Worm (Caenorhabditis elegans): ENCODE data around the gene disl-2.

DNA sequence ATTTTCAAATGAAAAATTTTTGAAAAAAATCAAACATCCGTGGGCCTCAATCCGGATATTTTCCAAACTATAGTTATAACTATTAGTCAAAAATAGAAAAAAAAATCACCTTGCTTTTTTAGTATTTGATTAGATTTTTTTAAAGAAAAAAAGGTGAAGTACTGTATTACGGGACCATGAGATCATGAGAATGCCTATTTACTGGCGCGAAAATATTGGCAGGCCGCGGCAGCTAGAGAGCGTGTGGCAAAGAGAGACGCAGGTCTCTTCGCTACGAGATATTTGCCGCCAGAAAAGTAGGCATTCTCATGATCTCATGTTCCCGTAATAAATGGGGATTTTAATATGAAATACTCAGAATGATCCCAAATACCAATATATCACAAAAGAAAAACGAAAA is 38.0 kb upstream of the disl-2 start:
- TF ChIP-seq lsy-2 (tag; optimal IDR thresholded peaks at IDR 0.05) (no peak), zip-2 (tag; optimal IDR thresholded peaks at IDR 0.05) (no peak), lin-15B (tag; optimal IDR thresholded peaks at IDR 0.05) (no peak), lin-1 (GFP tag; IDR thresholded peaks at IDR 0.05) (no peak), nhr-102 (tag; optimal IDR thresholded peaks at IDR 0.05) (no peak), ces-1 (GFP tag; optimal IDR thresholded peaks at IDR 0.05) (no peak), mdl-1 (tag; optimal IDR thresholded peaks at IDR 0.05) (no peak), nhr-76 (tag; optimal IDR thresholded peaks at IDR 0.05) (no peak), snpc-4 (tag; optimal IDR thresholded peaks at IDR 0.05) (no peak), rbr-2 (tag; optimal IDR thresholded peaks at IDR 0.05) (no peak), pha-4 (GFP tag; IDR thresholded peaks at IDR 0.05) (no peak), pha-4 (tag; optimal IDR thresholded peaks at IDR 0.05) (no peak)
